Worm (Caenorhabditis elegans) whole organism, L1 larva: ENCODE measurements around the gene srbc-59.
A peak's percentile ranks its signal among the peaks of the same experiment; 100 is the strongest.

Experiments used
- efl-1 ChIP-seq, 4 experiments: fragments of 150-350 bp; optimal IDR thresholded peaks in 3 of 4; peaks in 1 of 4; 1 replicate in 1 of 4; 2 replicates in 3 of 4; lab custom pipeline; 2014; ENCODE audit warnings: missing biosample characterization in 2 of 4, missing genetic modification characterization in 2 of 4, missing genetic modification reagents in 2 of 4
- fos-1 ChIP-seq: fragments of 150-350 bp; optimal IDR thresholded peaks from 2 replicates; lab custom pipeline; 2014; ENCODE audit warnings: missing biosample characterization, missing genetic modification characterization
- lin-13 ChIP-seq: fragments of 150-350 bp; optimal IDR thresholded peaks from 2 replicates; lab custom pipeline; 2014; ENCODE audit warnings: missing biosample characterization, missing genetic modification reagents, missing genetic modification characterization
- mdl-1 ChIP-seq, 2 experiments: fragments of 150-350 bp; optimal IDR thresholded peaks; 2 replicates each; lab custom pipeline; 2014 to 2017; ENCODE audit warnings: missing biosample characterization in 2 of 2, missing genetic modification characterization in 2 of 2, inconsistent platforms in 1 of 2
- nhr-12 ChIP-seq: sonication (generic microtip); optimal IDR thresholded peaks from 2 replicates; lab custom pipeline; 2017; ENCODE audit warnings: missing biosample characterization, missing genetic modification characterization
- pqm-1 ChIP-seq: sonication (generic microtip); optimal IDR thresholded peaks from 3 replicates; lab custom pipeline; 2017; ENCODE audit warnings: missing biosample characterization, missing genetic modification characterization
- snpc-4 ChIP-seq: fragments of 150-350 bp; optimal IDR thresholded peaks from 2 replicates; lab custom pipeline; 2014; ENCODE audit warnings: missing biosample characterization, missing genetic modification characterization
- vab-15 ChIP-seq: sonication (generic microtip); optimal IDR thresholded peaks from 2 replicates; lab custom pipeline; 2017; ENCODE audit warnings: missing genotype, mild to moderate bottlenecking, missing genetic modification characterization, missing compliant biosample characterization
- ztf-4 ChIP-seq: fragments of 150-350 bp; optimal IDR thresholded peaks from 2 replicates; lab custom pipeline; 2014; ENCODE audit warnings: missing biosample characterization, missing genetic modification characterization

DNA sequence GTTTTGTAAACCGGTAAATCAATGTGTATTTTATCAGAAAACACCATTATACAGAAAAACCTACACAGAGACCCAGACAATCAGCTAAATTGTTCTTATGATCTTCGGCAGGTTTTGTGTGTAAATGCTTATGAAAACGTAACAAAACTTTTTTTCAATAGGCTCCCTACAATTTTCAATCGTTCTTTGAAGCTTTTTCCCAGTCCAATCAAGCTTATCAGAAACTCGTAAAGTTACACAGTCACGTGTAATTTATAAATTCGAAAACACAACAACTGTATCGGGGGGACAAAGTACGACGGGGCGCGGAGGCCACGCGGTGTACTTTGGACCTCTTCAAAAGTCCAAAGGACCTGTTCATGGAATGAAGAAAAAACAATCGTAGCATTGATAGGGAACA lies 48.2 kb upstream of the srbc-59 start:
- TF ChIP-seq mdl-1 (tag; optimal IDR thresholded peaks at IDR 0.05; lab: Kevin White, UChicago), result peak in 1 of 2 experiments; percentile 73
- TF ChIP-seq fos-1 (tag; lab: Kevin White, UChicago), result no peak
- TF ChIP-seq efl-1 (optimal IDR thresholded peaks at IDR 0.05; lab: Kevin White, UChicago), result peak in 1 of 2 experiments; percentile 6
- TF ChIP-seq efl-1 (GFP tag; optimal IDR thresholded peaks at IDR 0.05 in 1 of 2; lab: Kevin White, UChicago), result no peak
- TF ChIP-seq nhr-12 (tag; lab: Kevin White, UChicago), result no peak
- no peak for TF ChIP-seq lin-13 (GFP tag; lab: Kevin White, UChicago)
- TF ChIP-seq vab-15 (tag; lab: Kevin White, UChicago), result no peak
- peak; percentile 59 for TF ChIP-seq ztf-4 (tag; lab: Kevin White, UChicago)
- no peak for TF ChIP-seq snpc-4 (tag; lab: Kevin White, UChicago)
- TF ChIP-seq pqm-1 (tag; lab: Kevin White, UChicago), result no peak
